Fruit fly (Drosophila melanogaster) whole organism, embryonic: Measurements from ENCODE around the gene cav.

ENCODE experiments used
- Atf-2 ChIP-seq: fragments of 200-800 bp; sonication (Bioruptor generic); optimal IDR thresholded peaks from 2 replicates; lab custom pipeline; 2016; ENCODE audit warnings: missing biosample characterization, missing genetic modification characterization
- Atf3 ChIP-seq: fragments of 200-800 bp; sonication (Bioruptor generic); optimal IDR thresholded peaks from 3 replicates; lab custom pipeline; 2016; ENCODE audit warnings: missing biosample characterization, missing genetic modification characterization
- Awh ChIP-seq: fragments of 200-800 bp; sonication (Bioruptor generic); IDR thresholded peaks from 2 replicates; pipeline ENCODE4, ENCODE4 v1.3.6; 2022; ENCODE audit warnings: missing biosample characterization, missing genetic modification characterization
- Bdp1 ChIP-seq: fragments of 200-800 bp; sonication (Bioruptor generic); optimal IDR thresholded peaks from 3 replicates; lab custom pipeline; 2016; ENCODE audit warnings: missing biosample characterization, missing genetic modification characterization
- CG15269 ChIP-seq: fragments of 200-800 bp; sonication (Bioruptor generic); optimal IDR thresholded peaks from 2 replicates; lab custom pipeline; 2018; ENCODE audit warnings: missing biosample characterization, mild to moderate bottlenecking, missing genetic modification characterization, moderate library complexity
- CG15514 ChIP-seq: fragments of 200-800 bp; sonication (Bioruptor generic); optimal IDR thresholded peaks from 3 replicates; lab custom pipeline; 2017; ENCODE audit warnings: missing biosample characterization, missing genetic modification characterization, mild to moderate bottlenecking, moderate library complexity, missing genetic modification reagents
- CG16779 ChIP-seq: fragments of 200-800 bp; sonication (Bioruptor generic); IDR thresholded peaks from 2 replicates; pipeline ENCODE4 v1.3.6; 2022; ENCODE audit warnings: missing biosample characterization, missing genetic modification characterization
- CG17385 ChIP-seq: fragments of 200-800 bp; sonication (Bioruptor generic); optimal IDR thresholded peaks from 3 replicates; lab custom pipeline; 2018; ENCODE audit warnings: missing biosample characterization, mild to moderate bottlenecking, missing genetic modification characterization
- CG17912 ChIP-seq: fragments of 200-800 bp; sonication (Bioruptor generic); optimal IDR thresholded peaks from 2 replicates; lab custom pipeline; 2018; ENCODE audit warnings: missing biosample characterization, mild to moderate bottlenecking, missing genetic modification characterization
- CG18262 ChIP-seq: fragments of 200-800 bp; optimal IDR thresholded peaks from 3 replicates; lab custom pipeline; 2019; ENCODE audit warnings: missing biosample characterization, mild to moderate bottlenecking, missing genetic modification characterization, moderate library complexity
- CG2120 ChIP-seq: fragments of 200-800 bp; sonication (Bioruptor generic); optimal IDR thresholded peaks from 3 replicates; lab custom pipeline; 2016; ENCODE audit warnings: missing biosample characterization, missing genetic modification characterization
- CG2678 ChIP-seq: fragments of 200-800 bp; sonication (Bioruptor generic); optimal IDR thresholded peaks from 3 replicates; lab custom pipeline; 2019; ENCODE audit warnings: missing biosample characterization, mild to moderate bottlenecking, missing genetic modification characterization, moderate library complexity
- CG2712 ChIP-seq: fragments of 200-800 bp; optimal IDR thresholded peaks from 3 replicates; lab custom pipeline; 2019; ENCODE audit warnings: missing biosample characterization, mild to moderate bottlenecking, missing genetic modification characterization, moderate library complexity
- CG31365 ChIP-seq: fragments of 200-800 bp; sonication (Bioruptor generic); optimal IDR thresholded peaks from 2 replicates; lab custom pipeline; 2018; ENCODE audit warnings: missing biosample characterization, mild to moderate bottlenecking, missing genetic modification characterization
- CG31441 ChIP-seq: fragments of 200-800 bp; sonication (Bioruptor generic); IDR thresholded peaks from 2 replicates; pipeline ENCODE4 v1.3.6; 2022; ENCODE audit warnings: missing biosample characterization, missing genetic modification characterization
- CG33213 ChIP-seq: fragments of 200-800 bp; sonication (Bioruptor generic); optimal IDR thresholded peaks from 3 replicates; lab custom pipeline; 2016; ENCODE audit warnings: missing biosample characterization, missing genetic modification characterization
- CG34224 ChIP-seq: fragments of 200-800 bp; sonication (Bioruptor generic); IDR thresholded peaks from 3 replicates; pipeline ENCODE4 v1.3.6; 2022; ENCODE audit warnings: missing biosample characterization, missing genetic modification characterization; ENCODE audit not compliant: partially characterized antibody
- CG4360 ChIP-seq: fragments of 200-800 bp; sonication (Bioruptor generic); IDR thresholded peaks from 2 replicates; pipeline ENCODE4 v1.3.6; 2022; ENCODE audit warnings: missing biosample characterization, missing genetic modification characterization
- CG5953 ChIP-seq: fragments of 200-800 bp; sonication (Bioruptor generic); IDR thresholded peaks from 2 replicates; pipeline ENCODE4 v1.3.6; 2022; ENCODE audit warnings: missing biosample characterization, missing genetic modification characterization
- CG7963 ChIP-seq: fragments of 200-800 bp; sonication (Bioruptor generic); IDR thresholded peaks from 3 replicates; pipeline ENCODE4 v1.3.6; 2022; ENCODE audit warnings: missing biosample characterization, missing genetic modification characterization; ENCODE audit not compliant: partially characterized antibody
- CG8924 ChIP-seq: fragments of 200-800 bp; optimal IDR thresholded peaks from 3 replicates; lab custom pipeline; 2019; ENCODE audit warnings: missing biosample characterization, mild to moderate bottlenecking, missing genetic modification characterization, moderate library complexity
- CG9932 ChIP-seq: fragments of 200-800 bp; sonication (Bioruptor generic); IDR thresholded peaks from 2 replicates; pipeline ENCODE4 v1.3.6; 2022; ENCODE audit warnings: missing biosample characterization, missing genetic modification characterization
- CHES-1-like ChIP-seq: fragments of 200-800 bp; sonication (Bioruptor generic); optimal IDR thresholded peaks from 2 replicates; lab custom pipeline; 2016; ENCODE audit warnings: missing biosample characterization, missing genetic modification characterization
- CTCF ChIP-seq: fragments of 200-800 bp; sonication (Bioruptor generic); optimal IDR thresholded peaks from 2 replicates; lab custom pipeline; 2017; ENCODE audit warnings: missing biosample characterization, mild to moderate bottlenecking, missing genetic modification characterization, moderate library complexity
- D19A ChIP-seq: fragments of 200-800 bp; optimal IDR thresholded peaks from 3 replicates; lab custom pipeline; 2019; ENCODE audit warnings: missing biosample characterization, mild to moderate bottlenecking, missing genetic modification characterization, moderate library complexity
- Dbx ChIP-seq: fragments of 200-800 bp; sonication (Bioruptor generic); IDR thresholded peaks from 3 replicates; pipeline ENCODE4 v1.3.6; 2022; ENCODE audit warnings: missing biosample characterization, missing genetic modification characterization
- HLH4C ChIP-seq: fragments of 200-800 bp; sonication (Bioruptor generic); IDR thresholded peaks from 3 replicates; pipeline ENCODE4 v1.3.6; 2022; ENCODE audit warnings: missing biosample characterization, missing genetic modification characterization; ENCODE audit not compliant: partially characterized antibody
- Hey ChIP-seq: fragments of 200-800 bp; sonication (Bioruptor generic); optimal IDR thresholded peaks from 3 replicates; lab custom pipeline; 2018; ENCODE audit warnings: missing biosample characterization, mild to moderate bottlenecking, missing genetic modification characterization
- Hmr ChIP-seq: fragments of 200-800 bp; sonication (Bioruptor generic); optimal IDR thresholded peaks from 3 replicates; lab custom pipeline; 2017; ENCODE audit warnings: mild to moderate bottlenecking, missing biosample characterization, missing genetic modification reagents, missing genetic modification characterization
- Hsf ChIP-seq: fragments of 200-800 bp; sonication (Bioruptor generic); optimal IDR thresholded peaks from 3 replicates; lab custom pipeline; 2016; ENCODE audit warnings: missing biosample characterization, missing genetic modification characterization
- NFAT ChIP-seq: fragments of 200-800 bp; sonication (Bioruptor generic); IDR thresholded peaks from 2 replicates; pipeline ENCODE4 v1.3.6; 2022; ENCODE audit warnings: missing biosample characterization, missing genetic modification characterization
- Rfx ChIP-seq: fragments of 200-800 bp; sonication (Bioruptor generic); IDR thresholded peaks from 2 replicates; pipeline ENCODE4 v1.3.6; 2022; ENCODE audit warnings: missing biosample characterization, missing genetic modification characterization
- Ssrp ChIP-seq: fragments of 200-800 bp; sonication (Bioruptor generic); optimal IDR thresholded peaks from 2 replicates; lab custom pipeline; 2018; ENCODE audit warnings: missing biosample characterization, mild to moderate bottlenecking, missing genetic modification characterization, moderate library complexity
- Xrp1 ChIP-seq: fragments of 200-800 bp; sonication (Bioruptor generic); IDR thresholded peaks from 2 replicates; pipeline ENCODE4 v1.3.6; 2022; ENCODE audit warnings: missing biosample characterization, missing genetic modification characterization
- YL-1 ChIP-seq: fragments of 200-800 bp; sonication (Bioruptor generic); optimal IDR thresholded peaks from 3 replicates; lab custom pipeline; 2017; ENCODE audit warnings: missing biosample characterization, mild to moderate bottlenecking, missing genetic modification characterization
- btn ChIP-seq: fragments of 200-800 bp; sonication (Bioruptor generic); optimal IDR thresholded peaks from 2 replicates; lab custom pipeline; 2016; ENCODE audit warnings: missing biosample characterization, missing genetic modification characterization
- ci ChIP-seq: fragments of 200-800 bp; sonication (Bioruptor generic); IDR thresholded peaks from 3 replicates; pipeline ENCODE4 v1.3.6; 2022; ENCODE audit warnings: missing biosample characterization, missing genetic modification characterization
- croc ChIP-seq: fragments of 200-800 bp; sonication (Bioruptor generic); conservative IDR thresholded peaks from 3 replicates; pipeline ENCODE4 v1.3.6; 2022; ENCODE audit warnings: missing biosample characterization, missing genetic modification characterization
- insv ChIP-seq, 2 experiments: fragments of 200-800 bp; sonication (Bioruptor generic); optimal IDR thresholded peaks; 3 replicates each; lab custom pipeline; 2016 to 2018; ENCODE audit warnings: missing biosample characterization in 2 of 2, missing genetic modification characterization in 2 of 2
- mld ChIP-seq: fragments of 200-800 bp; sonication (Bioruptor generic); IDR thresholded peaks from 3 replicates; pipeline ENCODE4 v1.3.6; 2022; ENCODE audit warnings: missing biosample characterization, missing genetic modification characterization; ENCODE audit not compliant: partially characterized antibody
- nerfin-1 ChIP-seq: fragments of 200-800 bp; sonication (Bioruptor generic); optimal IDR thresholded peaks from 3 replicates; lab custom pipeline; 2019; ENCODE audit warnings: missing biosample characterization, mild to moderate bottlenecking, missing genetic modification characterization, moderate library complexity
- nmo ChIP-seq: fragments of 200-800 bp; sonication (Bioruptor generic); optimal IDR thresholded peaks from 2 replicates; lab custom pipeline; 2018; ENCODE audit warnings: missing biosample characterization, mild to moderate bottlenecking, missing genetic modification characterization, moderate library complexity
- oc ChIP-seq: fragments of 200-800 bp; sonication (Bioruptor generic); optimal IDR thresholded peaks from 2 replicates; lab custom pipeline; 2018; ENCODE audit warnings: missing biosample characterization, mild to moderate bottlenecking, missing genetic modification characterization, moderate library complexity
- pb ChIP-seq: fragments of 200-800 bp; sonication (Bioruptor generic); optimal IDR thresholded peaks from 3 replicates; lab custom pipeline; 2016; ENCODE audit warnings: missing biosample characterization, missing genetic modification characterization
- prd ChIP-seq, 3 experiments: fragments of >200 bp in 2 of 3; fragments of 200-800 bp in 1 of 3; sonication (Bioruptor generic) in 1 of 3; optimal IDR thresholded peaks in 2 of 3; IDR thresholded peaks in 1 of 3; 2 replicates in 2 of 3; 3 replicates in 1 of 3; pipeline versions ENCODE4 v1.3.6 to Lab custom; 2017 to 2022; ENCODE audit warnings: missing biosample characterization in 1 of 3, missing genetic modification characterization in 1 of 3
- schlank ChIP-seq: fragments of 200-800 bp; sonication (Bioruptor generic); optimal IDR thresholded peaks from 2 replicates; lab custom pipeline; 2018; ENCODE audit warnings: missing biosample characterization, mild to moderate bottlenecking, missing genetic modification characterization
- sens ChIP-seq: fragments of 200-800 bp; sonication (Bioruptor generic); peaks from one replicate; lab custom pipeline; 2016; ENCODE audit warnings: missing biosample characterization, missing genetic modification characterization
- unpg ChIP-seq: fragments of 200-800 bp; sonication (Bioruptor generic); optimal IDR thresholded peaks from 3 replicates; lab custom pipeline; 2018; ENCODE audit warnings: missing biosample characterization, mild to moderate bottlenecking, missing genetic modification characterization, moderate library complexity
- wdn ChIP-seq: fragments of 200-800 bp; sonication (Bioruptor generic); IDR thresholded peaks from 2 replicates; pipeline ENCODE4 v1.3.6; 2022; ENCODE audit warnings: missing biosample characterization, missing genetic modification characterization
- zen2 ChIP-seq: fragments of 200-800 bp; sonication (Bioruptor generic); IDR thresholded peaks from 3 replicates; pipeline ENCODE4 v1.3.6; 2022; ENCODE audit warnings: missing biosample characterization, missing genetic modification characterization; ENCODE audit not compliant: partially characterized antibody

Gene cav

dm6 chr3R:24271071-24271470 is 50.2 kb downstream of the cav start, which contains the start of gene jar (continued):
- TF ChIP-seq prd (optimal IDR thresholded peaks at IDR 0.05; lab: Kevin White, UChicago) (no peak), prd (GFP tag; IDR thresholded peaks at IDR 0.05; lab: Robert Waterston, UW) (0 out of 3 replicates have a peak, but pooled peaks have one; percentile 16), Bdp1 (GFP tag; lab: Kevin White, UChicago) (peak; percentile 64), CG8924 (tag; lab: Kevin White, UChicago) (peak; percentile 39), CG15514 (GFP tag; lab: Kevin White, UChicago) (peak; percentile 85), CG31365 (tag; lab: Kevin White, UChicago) (peak; percentile 44), CG7963 (GFP tag; lab: Robert Waterston, UW) (peak; percentile 46; the same call in 1 of the 3 replicates), HLH4C (peak; percentile 73), CG15269 (tag; lab: Kevin White, UChicago) (peak; percentile 50), Ssrp (tag; lab: Kevin White, UChicago) (no peak), CG17385 (peak; percentile 54), CG18262 (tag; lab: Kevin White, UChicago) (peak; percentile 30), NFAT (GFP tag; lab: Robert Waterston, UW) (peak; percentile 55), Rfx (peak; percentile 63), CG34224 (peak; percentile 93), oc (peak; percentile 49), Xrp1 (peak; percentile 42; the same call in 1 of the 2 replicates), CG9932 (GFP tag; lab: Robert Waterston, UW) (peak; percentile 32; the same call in 1 of the 2 replicates), D19A (tag; lab: Kevin White, UChicago) (peak; percentile 34), insv (GFP tag; optimal IDR thresholded peaks at IDR 0.05; lab: Kevin White, UChicago) (peak in 1 of 2 experiments; percentile 73), mld (GFP tag; lab: Robert Waterston, UW) (peak; percentile 70; the same call in 2 of the 3 replicates), schlank (tag; lab: Kevin White, UChicago) (peak; percentile 34), CG2712 (tag; lab: Kevin White, UChicago) (peak; percentile 65), btn (no peak), Hey (tag; lab: Kevin White, UChicago) (peak; percentile 21), sens (peak; percentile 90), CHES-1-like (GFP tag; lab: Kevin White, UChicago) (peak; percentile 66), ci (peak; percentile 80; the same call in 2 of the 3 replicates), Hsf (GFP tag; lab: Kevin White, UChicago) (no peak), wdn (GFP tag; lab: Robert Waterston, UW) (no peak), Hmr (GFP tag; lab: Kevin White, UChicago) (peak; percentile 59), zen2 (peak; percentile 87), CG5953 (GFP tag; lab: Robert Waterston, UW) (peak; percentile 66; the same call in 1 of the 2 replicates), CG4360 (peak; percentile 99), CG2120 (peak; percentile 11), CG2678 (tag; lab: Kevin White, UChicago) (peak; percentile 34), Dbx (GFP tag; lab: Robert Waterston, UW) (peak; percentile 58; the same call in 1 of the 3 replicates), unpg (GFP tag; lab: Kevin White, UChicago) (peak; percentile 24), pb (GFP tag; lab: Kevin White, UChicago) (peak; percentile 28), CG17912 (peak; percentile 53), CG31441 (GFP tag; lab: Robert Waterston, UW) (no peak; the same call in 1 of the 2 replicates), CTCF (GFP tag; lab: Kevin White, UChicago) (peak; percentile 57), nmo (GFP tag; lab: Kevin White, UChicago) (peak; percentile 45), CG33213 (GFP tag; lab: Kevin White, UChicago) (peak; percentile 62), nerfin-1 (tag; lab: Kevin White, UChicago) (peak; percentile 50), Awh (GFP tag; lab: Robert Waterston, UW) (0 out of 2 replicates have a peak, but pooled peaks have one; percentile 45), croc (GFP tag; lab: Robert Waterston, UW) (no peak), YL-1 (GFP tag; lab: Kevin White, UChicago) (peak; percentile 15), Atf-2 (GFP tag; lab: Kevin White, UChicago) (no peak), Atf3 (GFP tag; lab: Kevin White, UChicago) (no peak), CG16779 (GFP tag; lab: Robert Waterston, UW) (no peak)
